Fruit fly (Drosophila melanogaster) whole organism, wandering third instar larva: Measurements from ENCODE around the gene Sumo.
A peak's percentile ranks its signal among the peaks of the same experiment; 100 is the strongest.

ENCODE experiments used
- Abd-B ChIP-seq: fragments of >200 bp; optimal IDR thresholded peaks from 2 replicates; lab custom pipeline; 2017; ENCODE audit warnings: missing biosample characterization, missing genetic modification characterization
- CG32264 ChIP-seq: fragments of 200-800 bp; sonication (Bioruptor generic); optimal IDR thresholded peaks from 2 replicates; lab custom pipeline; 2016; ENCODE audit warnings: missing biosample characterization, missing genetic modification characterization
- CG9705 ChIP-seq: fragments of 200-800 bp; sonication (Bioruptor generic); optimal IDR thresholded peaks from 2 replicates; lab custom pipeline; 2018; ENCODE audit warnings: missing biosample characterization, mild to moderate bottlenecking, missing genetic modification characterization
- CrebA ChIP-seq: fragments of 200-800 bp; sonication (Bioruptor generic); optimal IDR thresholded peaks from 2 replicates; lab custom pipeline; 2016; ENCODE audit warnings: missing biosample characterization, mild to moderate bottlenecking, missing genetic modification characterization, borderline replicate concordance
- Dfd ChIP-seq: fragments of >200 bp; optimal IDR thresholded peaks from 2 replicates; lab custom pipeline; 2017; ENCODE audit warnings: missing biosample characterization, missing genetic modification characterization
- Dif ChIP-seq: fragments of 200-275, 200-300 bp; sonication (Bioruptor generic); optimal IDR thresholded peaks from 2 replicates; lab custom pipeline; 2018; ENCODE audit warnings: missing biosample characterization, missing genetic modification characterization; ENCODE audit not compliant: partially characterized antibody
- GATAd ChIP-seq: sonication (Bioruptor generic); optimal IDR thresholded peaks from 2 replicates; lab custom pipeline; 2016; ENCODE audit warnings: missing biosample characterization, missing genetic modification characterization
- HLH106 ChIP-seq: fragments of 200-800 bp; optimal IDR thresholded peaks from 3 replicates; lab custom pipeline; 2019; ENCODE audit warnings: missing biosample characterization, mild to moderate bottlenecking, missing genetic modification characterization, moderate library complexity
- Hnf4 ChIP-seq: fragments of 200-800 bp; sonication (Bioruptor generic); optimal IDR thresholded peaks from 2 replicates; lab custom pipeline; 2016; ENCODE audit warnings: missing biosample characterization, mild to moderate bottlenecking, missing genetic modification characterization
- Hr78 ChIP-seq: fragments of >200 bp; optimal IDR thresholded peaks from 2 replicates; lab custom pipeline; 2017; ENCODE audit warnings: missing biosample characterization, missing genetic modification characterization
- Hr83 ChIP-seq: fragments of 200-300 bp; sonication (Bioruptor generic); optimal IDR thresholded peaks from 2 replicates; lab custom pipeline; 2016; ENCODE audit warnings: missing biosample characterization, mild to moderate bottlenecking, missing genetic modification characterization, moderate library complexity; ENCODE audit not compliant: poor library complexity, severe bottlenecking
- Jra ChIP-seq: sonication (Bioruptor generic); optimal IDR thresholded peaks from 2 replicates; lab custom pipeline; 2016; ENCODE audit warnings: missing biosample characterization, missing genetic modification characterization
- Mio ChIP-seq: sonication (Bioruptor generic); optimal IDR thresholded peaks from 2 replicates; lab custom pipeline; 2016; ENCODE audit warnings: missing biosample characterization, missing genetic modification characterization
- Myc ChIP-seq: fragments of >200 bp; optimal IDR thresholded peaks from 2 replicates; lab custom pipeline; 2017
- N ChIP-seq: fragments of >200 bp; optimal IDR thresholded peaks from 2 replicates; lab custom pipeline; 2018; ENCODE audit warnings: missing biosample characterization, missing external identifiers, missing genetic modification characterization
- OdsH ChIP-seq: fragments of 200-800 bp; sonication (Bioruptor generic); optimal IDR thresholded peaks from 2 replicates; lab custom pipeline; 2016; ENCODE audit warnings: missing biosample characterization, mild to moderate bottlenecking, missing genetic modification characterization
- Rel ChIP-seq, 2 experiments: fragments of 200-800 bp; sonication (Bioruptor generic) in 1 of 2; optimal IDR thresholded peaks; 2 replicates in 1 of 2; 3 replicates in 1 of 2; lab custom pipeline; 2016 to 2019; ENCODE audit warnings: mild to moderate bottlenecking in 2 of 2, missing biosample characterization in 2 of 2, missing genetic modification characterization in 2 of 2, moderate library complexity in 1 of 2
- Sp1 ChIP-seq: fragments of 200-800 bp; sonication (Bioruptor generic); optimal IDR thresholded peaks from 3 replicates; lab custom pipeline; 2019; ENCODE audit warnings: missing biosample characterization, mild to moderate bottlenecking, missing genetic modification characterization, moderate library complexity
- Vsx2 ChIP-seq: fragments of 200-300, 225-300 bp; sonication (Bioruptor generic); optimal IDR thresholded peaks from 2 replicates; lab custom pipeline; 2018; ENCODE audit warnings: missing biosample characterization, missing genetic modification characterization; ENCODE audit not compliant: partially characterized antibody
- br ChIP-seq: fragments of 200-800 bp; sonication (Bioruptor generic); optimal IDR thresholded peaks from 2 replicates; lab custom pipeline; 2016; ENCODE audit warnings: missing biosample characterization, missing genetic modification characterization
- brk ChIP-seq: fragments of 200-800 bp; sonication (Bioruptor generic); optimal IDR thresholded peaks from 2 replicates; lab custom pipeline; 2016; ENCODE audit warnings: missing biosample characterization, mild to moderate bottlenecking, missing genetic modification characterization
- dl ChIP-seq, 2 experiments: fragments of 175-275, 200-275 bp in 1 of 2; fragments of 200-275 bp in 1 of 2; sonication (Bioruptor generic); optimal IDR thresholded peaks; lab custom pipeline; 2018; ENCODE audit warnings: mild to moderate bottlenecking in 2 of 2, missing biosample characterization in 2 of 2, missing genetic modification characterization in 2 of 2, moderate library complexity in 2 of 2; ENCODE audit not compliant: partially characterized antibody in 2 of 2, insufficient read depth in 1 of 2
- dmrt93B ChIP-seq: fragments of 200-800 bp; sonication (Bioruptor generic); optimal IDR thresholded peaks from 2 replicates; lab custom pipeline; 2018; ENCODE audit warnings: missing biosample characterization, mild to moderate bottlenecking, missing genetic modification characterization
- dsf ChIP-seq: sonication (Bioruptor generic); optimal IDR thresholded peaks from 2 replicates; lab custom pipeline; 2016; ENCODE audit warnings: missing biosample characterization, missing genetic modification characterization, borderline replicate concordance
- ey ChIP-seq: fragments of 200-800 bp; sonication (Bioruptor generic); optimal IDR thresholded peaks from 2 replicates; lab custom pipeline; 2016; ENCODE audit warnings: missing biosample characterization, missing genetic modification characterization
- foxo ChIP-seq, 2 experiments: fragments of 200-800 bp; sonication (Bioruptor generic); optimal IDR thresholded peaks; 2 replicates in 1 of 2; 3 replicates in 1 of 2; lab custom pipeline; 2016 to 2017; ENCODE audit warnings: missing biosample characterization in 2 of 2, missing genetic modification characterization in 2 of 2
- fru ChIP-seq: fragments of 200-800 bp; sonication (Bioruptor generic); optimal IDR thresholded peaks from 3 replicates; lab custom pipeline; 2016; ENCODE audit warnings: missing biosample characterization, mild to moderate bottlenecking, missing genetic modification characterization
- h ChIP-seq: fragments of 200-800 bp; sonication (Bioruptor generic); optimal IDR thresholded peaks from 3 replicates; lab custom pipeline; 2016; ENCODE audit warnings: missing biosample characterization, mild to moderate bottlenecking, missing genetic modification characterization
- jim ChIP-seq: fragments of 175-275, 200-325 bp; sonication (Bioruptor generic); optimal IDR thresholded peaks from 2 replicates; lab custom pipeline; 2016; ENCODE audit warnings: missing biosample characterization, mild to moderate bottlenecking, missing genetic modification characterization
- lola ChIP-seq: fragments of >200 bp; optimal IDR thresholded peaks from 2 replicates; lab custom pipeline; 2017; ENCODE audit warnings: missing biosample characterization, missing genetic modification characterization
- pan ChIP-seq: fragments of >200 bp; optimal IDR thresholded peaks from 2 replicates; lab custom pipeline; 2017
- psq ChIP-seq: fragments of 200-800 bp; sonication (Bioruptor generic); optimal IDR thresholded peaks from 3 replicates; lab custom pipeline; 2017; ENCODE audit warnings: missing biosample characterization, mild to moderate bottlenecking, missing genetic modification characterization, moderate library complexity
- rgr ChIP-seq: fragments of 200-800 bp; sonication (Bioruptor generic); optimal IDR thresholded peaks from 3 replicates; lab custom pipeline; 2016; ENCODE audit warnings: missing biosample characterization, mild to moderate bottlenecking, missing genetic modification characterization
- sage ChIP-seq: fragments of 200-800 bp; sonication (Bioruptor generic); optimal IDR thresholded peaks from 2 replicates; lab custom pipeline; 2016; ENCODE audit warnings: missing biosample characterization, mild to moderate bottlenecking, missing genetic modification characterization
- sv ChIP-seq: fragments of 200-800 bp; sonication (Bioruptor generic); optimal IDR thresholded peaks from 3 replicates; lab custom pipeline; 2016; ENCODE audit warnings: missing biosample characterization, missing genetic modification characterization
- tai ChIP-seq: sonication (Bioruptor generic); optimal IDR thresholded peaks from 2 replicates; lab custom pipeline; 2016; ENCODE audit warnings: missing biosample characterization, missing genetic modification characterization
- usp ChIP-seq: fragments of >200 bp; optimal IDR thresholded peaks from 2 replicates; lab custom pipeline; 2017; ENCODE audit warnings: missing biosample characterization, missing genetic modification characterization
- woc ChIP-seq: sonication (Bioruptor generic); optimal IDR thresholded peaks from 2 replicates; lab custom pipeline; 2016; ENCODE audit warnings: missing biosample characterization, mild to moderate bottlenecking, missing genetic modification characterization

The Sumo gene

DNA sequence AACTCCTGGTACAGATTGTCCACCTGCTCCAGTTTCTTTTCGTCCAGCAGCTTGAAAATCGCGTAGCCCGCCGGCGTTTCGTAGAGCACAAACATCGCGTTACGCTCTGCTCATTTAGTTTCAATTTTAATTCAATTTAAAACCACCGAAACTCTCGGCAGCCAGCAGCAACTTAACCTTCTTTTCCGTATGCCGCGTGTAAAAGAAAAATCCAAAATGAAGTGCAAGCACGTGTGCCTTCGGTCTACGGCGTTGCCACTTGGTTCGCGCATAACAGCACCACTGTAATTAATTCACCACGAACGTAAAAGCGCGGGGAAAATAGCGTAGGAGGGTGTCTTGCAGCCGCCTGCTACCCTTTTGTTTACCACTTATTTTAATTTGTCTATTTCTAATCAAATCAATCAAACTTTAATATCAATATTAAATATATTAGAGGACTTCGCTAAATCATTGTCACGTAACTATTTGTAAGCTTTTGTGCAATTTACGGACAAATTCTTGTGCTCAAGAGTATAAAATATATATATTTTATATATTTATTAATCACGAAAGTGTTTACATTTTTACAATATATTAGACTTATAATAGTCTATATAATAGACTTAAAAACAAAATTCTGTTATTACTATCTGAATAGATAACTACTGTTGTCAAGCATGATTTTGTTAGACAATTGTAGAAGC lies 48.8 kb downstream of the Sumo start, which contains the start of gene nop5:
TSS of gene nop5 (minus strand) at position 227 of the 686 bp plus-strand sequence.
- TF ChIP-seq usp, result no peak
- no peak for TF ChIP-seq Hr83 (GFP tag; lab: Kevin White, UChicago)
- no peak for TF ChIP-seq jim (GFP tag; lab: Kevin White, UChicago)
- TF ChIP-seq Dfd (GFP tag; lab: Kevin White, UChicago), result no peak
- TF ChIP-seq dl (GFP tag; optimal IDR thresholded peaks at IDR 0.05; lab: Kevin White, UChicago; ENCODE audit: insufficient read depth in 1 of 2, partially characterized antibody in 2 of 2), result no peak
- TF ChIP-seq br (GFP tag; lab: Kevin White, UChicago), result no peak
- TF ChIP-seq dmrt93B (GFP tag; lab: Kevin White, UChicago), result no peak
- TF ChIP-seq N (GFP tag; lab: Kevin White, UChicago), result no peak
- no peak for TF ChIP-seq Hr78 (GFP tag; lab: Kevin White, UChicago)
- no peak for TF ChIP-seq dsf (GFP tag; lab: Kevin White, UChicago)
- peak; percentile 60 for TF ChIP-seq Myc (lab: Kevin White, UChicago)
- no peak for TF ChIP-seq fru (GFP tag; lab: Kevin White, UChicago)
- TF ChIP-seq Mio (GFP tag; lab: Kevin White, UChicago), result no peak
- TF ChIP-seq lola (GFP tag; lab: Kevin White, UChicago), result no peak
- TF ChIP-seq Dif (GFP tag; lab: Kevin White, UChicago), result no peak
- peak; percentile 69 for TF ChIP-seq psq (GFP tag; lab: Kevin White, UChicago)
- no peak for TF ChIP-seq sage
- TF ChIP-seq HLH106 (tag; lab: Kevin White, UChicago), result peak; percentile 82
- peak; percentile 80 for TF ChIP-seq Sp1 (GFP tag; lab: Kevin White, UChicago)
- no peak for TF ChIP-seq foxo (GFP tag; optimal IDR thresholded peaks at IDR 0.05; lab: Kevin White, UChicago)
- TF ChIP-seq h (GFP tag; lab: Kevin White, UChicago), result no peak
- peak; percentile 55 for TF ChIP-seq woc (GFP tag; lab: Kevin White, UChicago)
- no peak for TF ChIP-seq Rel (GFP tag; optimal IDR thresholded peaks at IDR 0.05; lab: Kevin White, UChicago)
- TF ChIP-seq Rel (tag; optimal IDR thresholded peaks at IDR 0.05; lab: Kevin White, UChicago), result peak; percentile 24
- peak; percentile 87 for TF ChIP-seq pan (lab: Kevin White, UChicago)
- TF ChIP-seq CG9705 (GFP tag; lab: Kevin White, UChicago), result peak; percentile 28
- TF ChIP-seq OdsH (GFP tag; lab: Kevin White, UChicago), result peak; percentile 51
- TF ChIP-seq Abd-B (GFP tag; lab: Kevin White, UChicago), result no peak
- no peak for TF ChIP-seq Vsx2 (GFP tag; lab: Kevin White, UChicago)
- no peak for TF ChIP-seq rgr (GFP tag; lab: Kevin White, UChicago)
- no peak for TF ChIP-seq Jra
- no peak for TF ChIP-seq CrebA
- TF ChIP-seq CG32264 (GFP tag; lab: Kevin White, UChicago), result no peak
- TF ChIP-seq brk (GFP tag; lab: Kevin White, UChicago), result no peak
- no peak for TF ChIP-seq ey (GFP tag; lab: Kevin White, UChicago)
- no peak for TF ChIP-seq sv
- no peak for TF ChIP-seq tai (GFP tag; lab: Kevin White, UChicago)
- TF ChIP-seq Hnf4 (GFP tag; lab: Kevin White, UChicago), result no peak
- no peak for TF ChIP-seq GATAd
